Worm (Caenorhabditis elegans) whole organism, young adult: ENCODE results near the gene C23F12.9.

Source experiments
- aptf-2 ChIP-seq: fragments of 200-800 bp; sonication (Bioruptor generic); conservative IDR thresholded peaks from 2 replicates; pipeline ENCODE4 v1.3.6; 2022; ENCODE audit warnings: missing genetic modification reagents, missing genetic modification characterization, missing compliant biosample characterization
- nfyb-1 ChIP-seq: fragments of 200-800 bp; sonication (Bioruptor generic); IDR thresholded peaks from 2 replicates; pipeline ENCODE4 v1.3.6; 2022; ENCODE audit warnings: missing genetic modification reagents, missing genetic modification characterization, missing compliant biosample characterization
- ztf-22 ChIP-seq: fragments of 200-800 bp; sonication (Bioruptor generic); optimal IDR thresholded peaks from 2 replicates; lab custom pipeline; 2018; ENCODE audit warnings: mild to moderate bottlenecking, missing genetic modification characterization, moderate library complexity, missing compliant biosample characterization

- TF ChIP-seq aptf-2 (no peak), nfyb-1 (GFP tag; lab: Robert Waterston, UW) (no peak), ztf-22 (no peak)
Measured at ce11 chrX:9387041-9387440, 6.8 kb upstream of the C23F12.9 start, which contains the start of gene C23F12.4.
